Worm (Caenorhabditis elegans) whole organism, mixed stage, embryonic: ENCODE data around the gene ZC513.14.

Experiments
- M03D4.4 ChIP-seq: sonication (generic microtip); optimal IDR thresholded peaks from 2 replicates; lab custom pipeline; 2017; ENCODE audit warnings: mild to moderate bottlenecking, missing genetic modification characterization, missing compliant biosample characterization
- bed-3 ChIP-seq: fragments of 200-800 bp; sonication (Bioruptor generic); optimal IDR thresholded peaks from 3 replicates; lab custom pipeline; 2018; ENCODE audit warnings: mild to moderate bottlenecking, missing genetic modification characterization, moderate library complexity, missing compliant biosample characterization
- blmp-1 ChIP-seq: fragments of 150-350 bp; optimal IDR thresholded peaks from 2 replicates; lab custom pipeline; 2014; ENCODE audit warnings: missing biosample characterization, missing genetic modification characterization
- ceh-39 ChIP-seq: fragments of 150-350 bp; optimal IDR thresholded peaks from 2 replicates; lab custom pipeline; 2014; ENCODE audit warnings: missing biosample characterization, missing genetic modification characterization
- ceh-43 ChIP-seq: fragments of 200-800 bp; sonication (Bioruptor generic); optimal IDR thresholded peaks from 2 replicates; lab custom pipeline; 2018; ENCODE audit warnings: mild to moderate bottlenecking, missing genetic modification characterization, moderate library complexity, missing compliant biosample characterization
- ces-1 ChIP-seq: fragments of 150-350 bp; optimal IDR thresholded peaks from 2 replicates; lab custom pipeline; 2014; ENCODE audit warnings: missing biosample characterization, missing genetic modification reagents, missing genetic modification characterization
- cnd-1 ChIP-seq: fragments of 200-800 bp; sonication (Bioruptor generic); optimal IDR thresholded peaks from 2 replicates; lab custom pipeline; 2018; ENCODE audit warnings: mild to moderate bottlenecking, missing genetic modification characterization, missing compliant biosample characterization
- drap-1 ChIP-seq: fragments of 200-800 bp; sonication (Bioruptor generic); optimal IDR thresholded peaks from 3 replicates; lab custom pipeline; 2018; ENCODE audit warnings: mild to moderate bottlenecking, missing genetic modification characterization, missing compliant biosample characterization
- elt-1 ChIP-seq: sonication (generic microtip); optimal IDR thresholded peaks from 2 replicates; lab custom pipeline; 2017; ENCODE audit warnings: missing genetic modification characterization, mild to moderate bottlenecking, missing compliant biosample characterization, antibody characterized with exemption, moderate library complexity, borderline replicate concordance; ENCODE audit not compliant: insufficient read depth
- elt-3 ChIP-seq: fragments of 150-350 bp; optimal IDR thresholded peaks from 2 replicates; lab custom pipeline; 2014; ENCODE audit warnings: missing biosample characterization, missing genetic modification characterization
- flh-1 ChIP-seq: fragments of 200-800 bp; sonication (Bioruptor generic); optimal IDR thresholded peaks from 2 replicates; lab custom pipeline; 2018; ENCODE audit warnings: mild to moderate bottlenecking, missing genetic modification characterization, moderate library complexity, missing compliant biosample characterization
- ham-2 ChIP-seq: fragments of 200-800 bp; sonication (Bioruptor generic); optimal IDR thresholded peaks from 2 replicates; lab custom pipeline; 2018; ENCODE audit warnings: mild to moderate bottlenecking, missing genetic modification characterization, missing compliant biosample characterization
- hlh-1 ChIP-seq: fragments of 150-350 bp; optimal IDR thresholded peaks from 2 replicates; lab custom pipeline; 2014; ENCODE audit warnings: missing biosample characterization, missing genetic modification reagents, missing genetic modification characterization
- lin-13 ChIP-seq: fragments of 150-350 bp; optimal IDR thresholded peaks from 2 replicates; lab custom pipeline; 2014; ENCODE audit warnings: missing biosample characterization, missing genetic modification characterization
- lin-32 ChIP-seq: fragments of 200-800 bp; sonication (Bioruptor generic); optimal IDR thresholded peaks from 2 replicates; lab custom pipeline; 2018; ENCODE audit warnings: mild to moderate bottlenecking, missing genetic modification characterization, missing compliant biosample characterization
- lsy-2 ChIP-seq: fragments of 150-350 bp; optimal IDR thresholded peaks from 2 replicates; lab custom pipeline; 2014; ENCODE audit warnings: missing biosample characterization, missing genetic modification characterization
- mab-5 ChIP-seq: fragments of 150-350 bp; optimal IDR thresholded peaks from 2 replicates; lab custom pipeline; 2014; ENCODE audit warnings: missing biosample characterization, missing genetic modification characterization
- mep-1 ChIP-seq: fragments of 150-350 bp; optimal IDR thresholded peaks from 2 replicates; lab custom pipeline; 2017; ENCODE audit warnings: missing biosample characterization, missing genetic modification reagents, missing genetic modification characterization, inconsistent platforms
- mls-2 ChIP-seq: sonication (generic microtip); optimal IDR thresholded peaks from 2 replicates; lab custom pipeline; 2016; ENCODE audit warnings: mild to moderate bottlenecking, missing genetic modification characterization, moderate library complexity, missing compliant biosample characterization
- nhr-12 ChIP-seq: fragments of 150-350 bp; optimal IDR thresholded peaks from 2 replicates; lab custom pipeline; 2014; ENCODE audit warnings: missing biosample characterization, missing genetic modification characterization
- nhr-2 ChIP-seq: fragments of 150-350 bp; optimal IDR thresholded peaks from 2 replicates; lab custom pipeline; 2014; ENCODE audit warnings: missing biosample characterization, missing genetic modification characterization
- nhr-237 ChIP-seq: fragments of 150-350 bp; optimal IDR thresholded peaks from 2 replicates; lab custom pipeline; 2014; ENCODE audit warnings: missing biosample characterization, missing genetic modification characterization
- nhr-28 ChIP-seq: fragments of 150-350 bp; optimal IDR thresholded peaks from 2 replicates; lab custom pipeline; 2014; ENCODE audit warnings: missing biosample characterization, missing genetic modification characterization
- pha-4 ChIP-seq: fragments of 150-350 bp; optimal IDR thresholded peaks from 2 replicates; lab custom pipeline; 2018; ENCODE audit warnings: missing biosample characterization, missing genetic modification reagents, missing genetic modification characterization
- sem-2 ChIP-seq: fragments of 200-800 bp; sonication (Bioruptor generic); optimal IDR thresholded peaks from 2 replicates; lab custom pipeline; 2018; ENCODE audit warnings: mild to moderate bottlenecking, missing genetic modification characterization, missing compliant biosample characterization
- snpc-4 ChIP-seq: fragments of 150-350 bp; optimal IDR thresholded peaks from 2 replicates; lab custom pipeline; 2014; ENCODE audit warnings: missing biosample characterization, missing genetic modification characterization
- sptf-1 ChIP-seq: sonication (generic microtip); optimal IDR thresholded peaks from 2 replicates; lab custom pipeline; 2017; ENCODE audit warnings: mild to moderate bottlenecking, missing genetic modification characterization, moderate library complexity, missing compliant biosample characterization
- tbx-8 ChIP-seq: fragments of 200-800 bp; sonication (Bioruptor generic); optimal IDR thresholded peaks from 2 replicates; lab custom pipeline; 2018; ENCODE audit warnings: mild to moderate bottlenecking, missing genetic modification characterization, moderate library complexity, missing compliant biosample characterization
- unc-39 ChIP-seq: fragments of 150-350 bp; optimal IDR thresholded peaks from 2 replicates; lab custom pipeline; 2014; ENCODE audit warnings: missing biosample characterization, missing genetic modification characterization
- unc-62 ChIP-seq: fragments of 150-350 bp; optimal IDR thresholded peaks from 2 replicates; lab custom pipeline; 2014; ENCODE audit warnings: missing biosample characterization, missing genetic modification reagents, missing genetic modification characterization
- zip-8 ChIP-seq: fragments of 150-350 bp; optimal IDR thresholded peaks from 2 replicates; lab custom pipeline; 2014; ENCODE audit warnings: missing biosample characterization, missing genetic modification characterization

The ZC513.14 gene

ce11 chrV:8046706-8047105, 10.9 kb upstream of the ZC513.14 start, which contains the start of gene ZC513.3:
Gene ZC513.3, plus strand, starts transcription at chrV:8047006.
- TF ChIP-seq ham-2 (GFP tag; lab: Kevin White, UChicago) (no peak), bed-3 (GFP tag; lab: Kevin White, UChicago) (no peak), flh-1 (no peak), snpc-4 (tag; lab: Kevin White, UChicago) (no peak), nhr-237 (tag; lab: Kevin White, UChicago) (no peak), tbx-8 (no peak), hlh-1 (tag; lab: Kevin White, UChicago) (no peak), sem-2 (GFP tag; lab: Kevin White, UChicago) (no peak), nhr-2 (no peak), mab-5 (no peak), sptf-1 (tag; lab: Kevin White, UChicago) (no peak), nhr-12 (tag; lab: Kevin White, UChicago) (no peak), elt-1 (tag; lab: Kevin White, UChicago) (no peak), cnd-1 (no peak)

- TF ChIP-seq nhr-2 = peak; percentile 49
- no peak for TF ChIP-seq tbx-8
- TF ChIP-seq mab-5 = no peak
- no peak for TF ChIP-seq nhr-237 (tag; lab: Kevin White, UChicago)
- no peak for TF ChIP-seq ceh-39
- no peak for TF ChIP-seq ceh-43
- no peak for TF ChIP-seq nhr-28 (tag; lab: Kevin White, UChicago)
- no peak for TF ChIP-seq unc-39 (tag; lab: Kevin White, UChicago)
- no peak for TF ChIP-seq flh-1
- TF ChIP-seq lsy-2 = no peak
- no peak for TF ChIP-seq cnd-1
- peak; percentile 54 for TF ChIP-seq elt-1 (tag; lab: Kevin White, UChicago)
- TF ChIP-seq pha-4 = no peak
- peak; percentile 49 for TF ChIP-seq unc-62
- TF ChIP-seq mep-1 (tag; lab: Kevin White, UChicago) = no peak
- TF ChIP-seq snpc-4 (tag; lab: Kevin White, UChicago) = no peak
- TF ChIP-seq hlh-1 (tag; lab: Kevin White, UChicago) = no peak
- peak; percentile 51 for TF ChIP-seq ham-2 (GFP tag; lab: Kevin White, UChicago)
- no peak for TF ChIP-seq lin-32
- TF ChIP-seq sptf-1 (tag; lab: Kevin White, UChicago) = no peak
- TF ChIP-seq sem-2 (GFP tag; lab: Kevin White, UChicago) = no peak
- TF ChIP-seq zip-8 (tag; lab: Kevin White, UChicago) = no peak
- no peak for TF ChIP-seq elt-3 (tag; lab: Kevin White, UChicago)
- TF ChIP-seq bed-3 (GFP tag; lab: Kevin White, UChicago) = no peak
- TF ChIP-seq blmp-1 = no peak
- TF ChIP-seq M03D4.4 (tag; lab: Kevin White, UChicago) = no peak
- no peak for TF ChIP-seq ces-1 (GFP tag; lab: Kevin White, UChicago)
- no peak for TF ChIP-seq mls-2 (tag; lab: Kevin White, UChicago)
Observed at ce11 chrV:8044957-8045356, 9.1 kb upstream of the ZC513.14 start.

- TF ChIP-seq elt-1 (tag; lab: Kevin White, UChicago) = peak; percentile 38
- no peak for TF ChIP-seq mls-2 (tag; lab: Kevin White, UChicago)
Observed at ce11 chrV:8043664-8044063, 7.8 kb upstream of the ZC513.14 start.

- no peak for TF ChIP-seq mab-5
- no peak for TF ChIP-seq cnd-1
- TF ChIP-seq bed-3 (GFP tag; lab: Kevin White, UChicago) = no peak
- no peak for TF ChIP-seq drap-1 (GFP tag; lab: Kevin White, UChicago)
- no peak for TF ChIP-seq elt-3 (tag; lab: Kevin White, UChicago)
- no peak for TF ChIP-seq nhr-12 (tag; lab: Kevin White, UChicago)
Observed at ce11 chrV:8041336-8041868, 5.6 kb upstream of the ZC513.14 start.

ce11 chrV:8040247-8041084, 4.6 kb upstream of the ZC513.14 start:
- no peak for TF ChIP-seq lin-13
- TF ChIP-seq blmp-1 = peak; percentile 70
- TF ChIP-seq unc-62 = peak; percentile 43
- TF ChIP-seq elt-3 (tag; lab: Kevin White, UChicago) = peak; percentile 52
- TF ChIP-seq tbx-8 = peak; percentile 38
